Fruit fly (Drosophila melanogaster) whole organism, embryonic: Measurements from ENCODE around the gene CG14515.

Experiments used
- CG10209 ChIP-seq: fragments of 200-800 bp; sonication (Bioruptor generic); optimal IDR thresholded peaks from 3 replicates; lab custom pipeline; 2017; ENCODE audit warnings: missing biosample characterization, mild to moderate bottlenecking, missing genetic modification characterization, missing genetic modification reagents
- CG11398 ChIP-seq: fragments of 200-800 bp; sonication (Bioruptor generic); optimal IDR thresholded peaks from 2 replicates; lab custom pipeline; 2016; ENCODE audit warnings: missing biosample characterization, missing genetic modification characterization
- CG15073 ChIP-seq: fragments of 200-800 bp; sonication (Bioruptor generic); optimal IDR thresholded peaks from 2 replicates; lab custom pipeline; 2016; ENCODE audit warnings: missing biosample characterization, missing genetic modification characterization
- CG17328 ChIP-seq: fragments of 200-800 bp; sonication (Bioruptor generic); IDR thresholded peaks from 2 replicates; pipeline ENCODE4 v1.3.6; 2022; ENCODE audit warnings: missing biosample characterization, missing genetic modification characterization
- CG17359 ChIP-seq: fragments of 200-800 bp; sonication (Bioruptor generic); optimal IDR thresholded peaks from 3 replicates; lab custom pipeline; 2018; ENCODE audit warnings: missing biosample characterization, mild to moderate bottlenecking, missing genetic modification characterization, moderate library complexity
- CG1792 ChIP-seq: fragments of 200-800 bp; sonication (Bioruptor generic); optimal IDR thresholded peaks from 2 replicates; lab custom pipeline; 2016; ENCODE audit warnings: missing biosample characterization, missing genetic modification characterization
- CG2712 ChIP-seq: fragments of 200-800 bp; optimal IDR thresholded peaks from 3 replicates; lab custom pipeline; 2019; ENCODE audit warnings: missing biosample characterization, mild to moderate bottlenecking, missing genetic modification characterization, moderate library complexity
- CG30431 ChIP-seq: fragments of 200-800 bp; sonication (Bioruptor generic); optimal IDR thresholded peaks from 2 replicates; lab custom pipeline; 2017; ENCODE audit warnings: missing biosample characterization, missing genetic modification characterization
- CG3065 ChIP-seq: fragments of 200-800 bp; sonication (Bioruptor generic); optimal IDR thresholded peaks from 2 replicates; lab custom pipeline; 2016; ENCODE audit warnings: missing biosample characterization, missing genetic modification characterization
- CG31388 ChIP-seq: fragments of 200-800 bp; sonication (Bioruptor generic); optimal IDR thresholded peaks from 2 replicates; lab custom pipeline; 2016; ENCODE audit warnings: missing biosample characterization, missing genetic modification characterization
- CG32772 ChIP-seq: fragments of 200-800 bp; sonication (Bioruptor generic); IDR thresholded peaks from 2 replicates; pipeline ENCODE4 v1.3.6; 2022; ENCODE audit warnings: missing biosample characterization, missing genetic modification characterization
- CG4328 ChIP-seq: fragments of 200-800 bp; sonication (Bioruptor generic); optimal IDR thresholded peaks from 3 replicates; lab custom pipeline; 2017; ENCODE audit warnings: missing biosample characterization, missing genetic modification reagents, missing genetic modification characterization
- CG4424 ChIP-seq: fragments of 200-800 bp; sonication (Bioruptor generic); optimal IDR thresholded peaks from 3 replicates; lab custom pipeline; 2016; ENCODE audit warnings: missing biosample characterization, missing genetic modification characterization
- CG4730 ChIP-seq: fragments of 200-800 bp; sonication (Bioruptor generic); IDR thresholded peaks from 2 replicates; pipeline ENCODE4 v1.3.6; 2022; ENCODE audit warnings: missing biosample characterization, missing genetic modification characterization
- CG4854 ChIP-seq: fragments of 200-800 bp; sonication (Bioruptor generic); optimal IDR thresholded peaks from 2 replicates; lab custom pipeline; 2016; ENCODE audit warnings: missing biosample characterization, missing genetic modification characterization, inconsistent platforms
- CG6254 ChIP-seq: fragments of 200-800 bp; sonication (Bioruptor generic); optimal IDR thresholded peaks from 3 replicates; lab custom pipeline; 2017; ENCODE audit warnings: mild to moderate bottlenecking, missing biosample characterization, missing genetic modification reagents, missing genetic modification characterization
- CG6791 ChIP-seq: fragments of 200-800 bp; sonication (Bioruptor generic); IDR thresholded peaks from 3 replicates; pipeline ENCODE4 v1.3.6; 2022; ENCODE audit warnings: missing biosample characterization, missing genetic modification characterization; ENCODE audit not compliant: partially characterized antibody
- CG8359 ChIP-seq: fragments of 200-800 bp; sonication (Bioruptor generic); optimal IDR thresholded peaks from 2 replicates; lab custom pipeline; 2017; ENCODE audit warnings: missing biosample characterization, mild to moderate bottlenecking, missing genetic modification characterization, borderline replicate concordance
- CG9727 ChIP-seq: fragments of 200-800 bp; sonication (Bioruptor generic); optimal IDR thresholded peaks from 3 replicates; lab custom pipeline; 2017; ENCODE audit warnings: missing biosample characterization, mild to moderate bottlenecking, missing genetic modification characterization
- D19A ChIP-seq: fragments of 200-800 bp; optimal IDR thresholded peaks from 3 replicates; lab custom pipeline; 2019; ENCODE audit warnings: missing biosample characterization, mild to moderate bottlenecking, missing genetic modification characterization, moderate library complexity
- Dek ChIP-seq: fragments of 200-800 bp; sonication (Bioruptor generic); optimal IDR thresholded peaks from 3 replicates; lab custom pipeline; 2019; ENCODE audit warnings: missing biosample characterization, mild to moderate bottlenecking, missing genetic modification characterization, moderate library complexity
- Doc3 ChIP-seq: fragments of 200-800 bp; sonication (Bioruptor generic); IDR thresholded peaks from 3 replicates; pipeline ENCODE4 v1.3.6; 2022; ENCODE audit warnings: missing biosample characterization, missing genetic modification characterization; ENCODE audit not compliant: partially characterized antibody
- E2f2 ChIP-seq: fragments of 200-800 bp; sonication (Bioruptor generic); IDR thresholded peaks from 2 replicates; pipeline ENCODE4 v1.3.6; 2022; ENCODE audit warnings: missing biosample characterization, missing genetic modification characterization
- Ets97D ChIP-seq: fragments of 200-800 bp; sonication (Bioruptor generic); optimal IDR thresholded peaks from 3 replicates; lab custom pipeline; 2016; ENCODE audit warnings: missing biosample characterization, missing genetic modification characterization
- Fer1 ChIP-seq: fragments of 200-800 bp; sonication (Bioruptor generic); optimal IDR thresholded peaks from 2 replicates; lab custom pipeline; 2017; ENCODE audit warnings: missing biosample characterization, mild to moderate bottlenecking, missing genetic modification characterization
- GATAe ChIP-seq: fragments of 200-800 bp; sonication (Bioruptor generic); conservative IDR thresholded peaks from 2 replicates; pipeline ENCODE4 v1.3.6; 2022; ENCODE audit warnings: missing biosample characterization, missing genetic modification characterization
- Gsc ChIP-seq: fragments of 200-800 bp; sonication (Bioruptor generic); IDR thresholded peaks from 2 replicates; pipeline ENCODE4 v1.3.6; 2022; ENCODE audit warnings: missing biosample characterization, missing genetic modification characterization
- Hmr ChIP-seq: fragments of 200-800 bp; sonication (Bioruptor generic); optimal IDR thresholded peaks from 3 replicates; lab custom pipeline; 2017; ENCODE audit warnings: mild to moderate bottlenecking, missing biosample characterization, missing genetic modification reagents, missing genetic modification characterization
- Hr78 ChIP-seq, 2 experiments: fragments of 200-800 bp in 1 of 2; fragments of >200 bp in 1 of 2; sonication (Bioruptor generic) in 1 of 2; optimal IDR thresholded peaks; 2 replicates each; lab custom pipeline; 2017 to 2019; ENCODE audit warnings: missing biosample characterization in 2 of 2, missing genetic modification characterization in 2 of 2, mild to moderate bottlenecking in 1 of 2, moderate library complexity in 1 of 2
- Lim3 ChIP-seq: fragments of 200-800 bp; sonication (Bioruptor generic); IDR thresholded peaks from 2 replicates; pipeline ENCODE4 v1.3.6; 2022; ENCODE audit warnings: missing biosample characterization, missing genetic modification characterization
- Mad ChIP-seq: fragments of 200-800 bp; sonication (Bioruptor generic); optimal IDR thresholded peaks from 2 replicates; lab custom pipeline; 2016; ENCODE audit warnings: missing biosample characterization, missing genetic modification characterization
- NK7.1 ChIP-seq: fragments of 200-800 bp; sonication (Bioruptor generic); optimal IDR thresholded peaks from 3 replicates; lab custom pipeline; 2016; ENCODE audit warnings: missing biosample characterization, missing genetic modification characterization
- Poxn ChIP-seq: fragments of 200-800 bp; sonication (Bioruptor generic); IDR thresholded peaks from 2 replicates; pipeline ENCODE4 v1.3.6; 2022; ENCODE audit warnings: missing biosample characterization, missing genetic modification characterization
- Side ChIP-seq: fragments of 200-800 bp; sonication (Bioruptor generic); optimal IDR thresholded peaks from 2 replicates; lab custom pipeline; 2016; ENCODE audit warnings: missing biosample characterization, missing genetic modification characterization
- Xrp1 ChIP-seq: fragments of 200-800 bp; sonication (Bioruptor generic); IDR thresholded peaks from 2 replicates; pipeline ENCODE4 v1.3.6; 2022; ENCODE audit warnings: missing biosample characterization, missing genetic modification characterization
- ab ChIP-seq: fragments of 200-800 bp; sonication (Bioruptor generic); optimal IDR thresholded peaks from 2 replicates; lab custom pipeline; 2016; ENCODE audit warnings: missing biosample characterization, missing genetic modification characterization
- dmrt11E ChIP-seq: fragments of 200-800 bp; sonication (Bioruptor generic); optimal IDR thresholded peaks from 3 replicates; lab custom pipeline; 2018; ENCODE audit warnings: missing biosample characterization, mild to moderate bottlenecking, missing genetic modification characterization, moderate library complexity
- esg ChIP-seq: fragments of 200-800 bp; sonication (Bioruptor generic); conservative IDR thresholded peaks from 2 replicates; pipeline ENCODE4 v1.3.6; 2022; ENCODE audit warnings: missing biosample characterization, missing genetic modification characterization
- fru ChIP-seq: fragments of >200 bp; optimal IDR thresholded peaks from 2 replicates; lab custom pipeline; 2017
- gro ChIP-seq: fragments of 200-800 bp; sonication (Bioruptor generic); optimal IDR thresholded peaks from 2 replicates; lab custom pipeline; 2016; ENCODE audit warnings: missing biosample characterization, missing genetic modification characterization
- ind ChIP-seq: fragments of 200-800 bp; sonication (Bioruptor generic); optimal IDR thresholded peaks from 3 replicates; lab custom pipeline; 2016; ENCODE audit warnings: missing biosample characterization, missing genetic modification characterization
- mam ChIP-seq: fragments of 200-800 bp; sonication (Bioruptor generic); optimal IDR thresholded peaks from 3 replicates; lab custom pipeline; 2016; ENCODE audit warnings: missing biosample characterization, missing genetic modification characterization
- odd ChIP-seq: fragments of 200-800 bp; sonication (Bioruptor generic); optimal IDR thresholded peaks from 2 replicates; lab custom pipeline; 2017; ENCODE audit warnings: missing biosample characterization, mild to moderate bottlenecking, missing genetic modification characterization
- otp ChIP-seq: fragments of 200-800 bp; sonication (Bioruptor generic); IDR thresholded peaks from 3 replicates; pipeline ENCODE4, ENCODE4 v1.3.6; 2022; ENCODE audit warnings: missing biosample characterization, missing genetic modification characterization
- p53 ChIP-seq: fragments of 200-800 bp; sonication (Bioruptor generic); optimal IDR thresholded peaks from 2 replicates; lab custom pipeline; 2016; ENCODE audit warnings: missing biosample characterization, missing genetic modification characterization
- pros ChIP-seq: fragments of 200-800 bp; sonication (Bioruptor generic); optimal IDR thresholded peaks from 3 replicates; lab custom pipeline; 2019; ENCODE audit warnings: missing biosample characterization, mild to moderate bottlenecking, missing genetic modification characterization, moderate library complexity
- pzg ChIP-seq: fragments of 200-800 bp; sonication (Bioruptor generic); optimal IDR thresholded peaks from 3 replicates; lab custom pipeline; 2018; ENCODE audit warnings: missing biosample characterization, mild to moderate bottlenecking, missing genetic modification characterization, moderate library complexity
- tin ChIP-seq: fragments of 200-800 bp; sonication (Bioruptor generic); optimal IDR thresholded peaks from 3 replicates; lab custom pipeline; 2016; ENCODE audit warnings: missing biosample characterization, missing genetic modification characterization
- toy ChIP-seq: fragments of 200-800 bp; sonication (Bioruptor generic); IDR thresholded peaks from 2 replicates; pipeline ENCODE4 v1.3.6; 2022; ENCODE audit warnings: missing biosample characterization, missing genetic modification characterization
- zen ChIP-seq: fragments of 200-800 bp; sonication (Bioruptor generic); optimal IDR thresholded peaks from 3 replicates; lab custom pipeline; 2018; ENCODE audit warnings: missing biosample characterization, mild to moderate bottlenecking, missing genetic modification characterization, moderate library complexity
- zfh1 ChIP-seq: fragments of 200-800 bp; sonication (Bioruptor generic); IDR thresholded peaks from 3 replicates; pipeline ENCODE4 v1.3.6; 2022; ENCODE audit warnings: missing biosample characterization, missing genetic modification characterization

The CG14515 gene

dm6 chr3R:29214262-29214661, 16.9 kb downstream of the CG14515 start (continued):
- TF ChIP-seq pros (GFP tag; lab: Kevin White, UChicago) (peak; percentile 68), Doc3 (no peak), Ets97D (GFP tag; lab: Kevin White, UChicago) (peak; percentile 96), zen (tag; lab: Kevin White, UChicago) (peak; percentile 99), E2f2 (GFP tag; lab: Robert Waterston, UW) (peak; percentile 92), Dek (tag; lab: Kevin White, UChicago) (peak; percentile 99), Hr78 (GFP tag; optimal IDR thresholded peaks at IDR 0.05; lab: Kevin White, UChicago) (peak in 1 of 2 experiments; percentile 96), CG9727 (GFP tag; lab: Kevin White, UChicago) (peak; percentile 100), pzg (GFP tag; lab: Kevin White, UChicago) (peak; percentile 37), CG32772 (GFP tag; lab: Robert Waterston, UW) (peak; percentile 99), CG1792 (GFP tag; lab: Kevin White, UChicago) (peak; percentile 98), CG4424 (peak; percentile 99), odd (GFP tag; lab: Kevin White, UChicago) (peak; percentile 99), CG6254 (GFP tag; lab: Kevin White, UChicago) (peak; percentile 98), ab (peak; percentile 98), CG4854 (GFP tag; lab: Kevin White, UChicago) (peak; percentile 99), mam (GFP tag; lab: Kevin White, UChicago) (peak; percentile 99), CG15073 (GFP tag; lab: Kevin White, UChicago) (peak; percentile 92), otp (GFP tag; lab: Robert Waterston, UW) (peak; percentile 100), Side (GFP tag; lab: Kevin White, UChicago) (peak; percentile 99), fru (lab: Kevin White, UChicago) (no peak), Xrp1 (GFP tag; lab: Robert Waterston, UW) (peak; percentile 100), CG11398 (GFP tag; lab: Kevin White, UChicago) (peak; percentile 99), toy (GFP tag; lab: Robert Waterston, UW) (peak; percentile 98), ind (GFP tag; lab: Kevin White, UChicago) (peak; percentile 99), zfh1 (GFP tag; lab: Robert Waterston, UW) (peak; percentile 100), Hmr (GFP tag; lab: Kevin White, UChicago) (peak; percentile 99), dmrt11E (tag; lab: Kevin White, UChicago) (peak; percentile 100), D19A (tag; lab: Kevin White, UChicago) (peak; percentile 98), CG4328 (GFP tag; lab: Kevin White, UChicago) (peak; percentile 99), Gsc (GFP tag; lab: Robert Waterston, UW) (peak; percentile 97), CG17359 (peak; percentile 99), CG4730 (GFP tag; lab: Robert Waterston, UW) (peak; percentile 98), CG17328 (GFP tag; lab: Robert Waterston, UW) (peak; percentile 100), CG6791 (no peak; the same call in 1 of the 3 replicates), CG3065 (peak; percentile 99), p53 (GFP tag; lab: Kevin White, UChicago) (peak; percentile 97), CG31388 (peak; percentile 98), Mad (GFP tag; lab: Kevin White, UChicago) (peak; percentile 99), gro (GFP tag; lab: Kevin White, UChicago) (peak; percentile 99), CG10209 (GFP tag; lab: Kevin White, UChicago) (peak; percentile 99), tin (GFP tag; lab: Kevin White, UChicago) (peak; percentile 100), Poxn (peak; percentile 96), CG2712 (tag; lab: Kevin White, UChicago) (peak; percentile 100), GATAe (GFP tag; lab: Robert Waterston, UW) (peak; percentile 97), esg (peak; percentile 99), Lim3 (GFP tag; lab: Robert Waterston, UW) (peak; percentile 97), CG8359 (GFP tag; lab: Kevin White, UChicago) (peak; percentile 96), CG30431 (peak; percentile 99), Fer1 (GFP tag; lab: Kevin White, UChicago) (peak; percentile 99), NK7.1 (GFP tag; lab: Kevin White, UChicago) (peak; percentile 99)
